Worm (Caenorhabditis elegans) whole organism, midembryonic: ENCODE data around the gene grl-7.
A peak's percentile ranks its signal among the peaks of the same experiment; 100 is the strongest.

Experiments
- T22C8.4 ChIP-seq: fragments of 200-800 bp; sonication (Bioruptor generic); IDR thresholded peaks from 2 replicates; pipeline ENCODE4 v1.3.6; 2022; ENCODE audit warnings: missing genetic modification characterization, missing compliant biosample characterization
- cog-1 ChIP-seq: sonication (generic microtip); optimal IDR thresholded peaks from 2 replicates; lab custom pipeline; 2016; ENCODE audit warnings: missing genetic modification characterization, missing compliant biosample characterization
- flt-1 ChIP-seq: fragments of 200-800 bp; sonication (Bioruptor generic); IDR thresholded peaks from 2 replicates; pipeline ENCODE4 v1.3.6; 2022; ENCODE audit warnings: missing genetic modification characterization, missing compliant biosample characterization
- klf-2 ChIP-seq: fragments of 200-800 bp; sonication (Bioruptor generic); conservative IDR thresholded peaks from 2 replicates; pipeline ENCODE4 v1.3.6; 2022; ENCODE audit warnings: missing genetic modification reagents, missing genetic modification characterization, missing compliant biosample characterization
- med-1 ChIP-seq: sonication (generic microtip); optimal IDR thresholded peaks from 2 replicates; lab custom pipeline; 2017; ENCODE audit warnings: missing genetic modification characterization, mild to moderate bottlenecking, missing compliant biosample characterization, antibody characterized with exemption, missing genetic modification reagents; ENCODE audit not compliant: insufficient read depth
- ref-1 ChIP-seq: fragments of 200-800 bp; sonication (Bioruptor generic); conservative IDR thresholded peaks from 2 replicates; pipeline ENCODE4 v1.3.6; 2022; ENCODE audit warnings: missing genetic modification reagents, missing genetic modification characterization, missing compliant biosample characterization
- tab-1 ChIP-seq: fragments of 200-800 bp; sonication (Bioruptor generic); IDR thresholded peaks from 2 replicates; pipeline ENCODE4 v1.3.6; 2022; ENCODE audit warnings: missing genetic modification characterization, missing compliant biosample characterization
- ztf-23 ChIP-seq: fragments of 200-800 bp; sonication (Bioruptor generic); IDR thresholded peaks from 2 replicates; pipeline ENCODE4 v1.3.6; 2022; ENCODE audit warnings: missing genetic modification reagents, missing genetic modification characterization, missing compliant biosample characterization
- ztf-29 ChIP-seq: fragments of 200-800 bp; sonication (Bioruptor generic); IDR thresholded peaks from 2 replicates; pipeline ENCODE4 v1.3.6; 2022; ENCODE audit warnings: missing genetic modification reagents, missing genetic modification characterization, missing compliant biosample characterization

Gene grl-7

DNA sequence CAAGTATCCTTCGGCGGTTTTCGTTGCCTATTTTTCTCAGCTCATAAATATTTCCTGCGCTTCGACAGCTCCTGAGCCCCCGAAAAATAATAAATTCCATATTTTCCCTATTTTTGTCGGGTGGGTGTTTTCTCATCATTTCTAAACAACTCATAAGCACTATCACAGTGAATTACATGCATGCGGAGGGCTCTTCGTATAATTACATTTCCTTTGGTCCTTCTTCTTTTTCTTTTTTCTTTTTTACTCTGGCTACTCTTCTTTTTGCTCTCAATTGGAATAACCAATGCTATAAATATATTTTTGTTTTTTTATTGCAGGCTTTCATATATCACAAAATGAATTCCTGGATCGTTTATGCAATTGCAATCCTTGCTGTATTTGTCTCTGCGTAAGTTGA, 4.9 kb downstream of the grl-7 start, which contains the start of gene T02E9.5:
Gene T02E9.5, plus strand, starts transcription at position 321 of the 400 bp plus-strand sequence.
- TF ChIP-seq ztf-29 (no peak), klf-2 (GFP tag; lab: Robert Waterston, UW) (no peak), tab-1 (no peak), cog-1 (no peak), flt-1 (GFP tag; lab: Robert Waterston, UW) (no peak), T22C8.4 (no peak), ref-1 (GFP tag; lab: Robert Waterston, UW) (no peak), med-1 (GFP tag; lab: Kevin White, UChicago) (no peak), ztf-23 (no peak)

- peak; percentile 62; the same call in 1 of the 2 replicates for TF ChIP-seq klf-2 (GFP tag; lab: Robert Waterston, UW)
- TF ChIP-seq ref-1 (GFP tag; lab: Robert Waterston, UW): no peak
These were observed 5.6 kb downstream of the grl-7 start for ce11 chrV:11341130-11341675.

- TF ChIP-seq klf-2 (GFP tag; lab: Robert Waterston, UW): no peak
- no peak for TF ChIP-seq flt-1 (GFP tag; lab: Robert Waterston, UW)
- TF ChIP-seq cog-1: no peak
- no peak for TF ChIP-seq ztf-23
- no peak for TF ChIP-seq med-1 (GFP tag; lab: Kevin White, UChicago)
- TF ChIP-seq ref-1 (GFP tag; lab: Robert Waterston, UW): no peak
- TF ChIP-seq T22C8.4: no peak
- TF ChIP-seq tab-1: no peak
- TF ChIP-seq ztf-29: no peak
These were observed 9.9 kb downstream of the grl-7 start for ce11 chrV:11336877-11337276.

DNA sequence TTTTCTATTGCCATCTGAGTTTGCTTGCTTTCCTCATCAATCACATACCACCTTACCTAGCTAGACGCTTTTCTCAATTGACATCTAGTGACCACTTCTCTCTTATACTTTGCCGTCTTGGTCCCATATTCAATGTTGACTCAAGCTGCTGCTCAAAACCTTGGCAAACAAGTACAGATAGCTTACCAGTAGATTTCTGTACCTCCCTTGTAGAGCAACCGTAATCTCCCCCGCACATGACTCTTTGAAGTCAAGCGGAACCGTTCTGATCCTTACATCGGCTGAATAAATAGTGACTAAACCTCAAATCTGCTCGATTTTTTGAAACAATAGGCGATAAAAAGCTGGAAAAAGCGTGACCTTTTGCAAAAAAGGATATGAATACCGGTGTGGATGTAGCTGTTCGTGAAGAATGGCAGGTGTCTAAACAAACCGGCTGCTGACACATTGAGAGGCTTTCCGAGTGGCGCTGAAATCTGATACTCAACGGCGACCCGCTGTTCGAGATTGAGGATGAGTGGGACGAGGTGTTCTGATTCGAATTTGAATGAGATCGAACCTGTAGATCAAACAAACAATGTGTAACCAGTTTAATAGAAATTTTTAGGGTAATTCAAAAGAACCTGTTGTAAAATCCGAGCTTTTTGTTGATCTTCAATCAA, 10.9 kb downstream of the grl-7 start:
- no peak for TF ChIP-seq flt-1 (GFP tag; lab: Robert Waterston, UW)
- TF ChIP-seq klf-2 (GFP tag; lab: Robert Waterston, UW): no peak
- no peak for TF ChIP-seq med-1 (GFP tag; lab: Kevin White, UChicago)
- no peak for TF ChIP-seq T22C8.4
- TF ChIP-seq ztf-23: no peak
- no peak for TF ChIP-seq ref-1 (GFP tag; lab: Robert Waterston, UW)
- no peak for TF ChIP-seq tab-1
- TF ChIP-seq ztf-29: no peak
- no peak for TF ChIP-seq cog-1

DNA sequence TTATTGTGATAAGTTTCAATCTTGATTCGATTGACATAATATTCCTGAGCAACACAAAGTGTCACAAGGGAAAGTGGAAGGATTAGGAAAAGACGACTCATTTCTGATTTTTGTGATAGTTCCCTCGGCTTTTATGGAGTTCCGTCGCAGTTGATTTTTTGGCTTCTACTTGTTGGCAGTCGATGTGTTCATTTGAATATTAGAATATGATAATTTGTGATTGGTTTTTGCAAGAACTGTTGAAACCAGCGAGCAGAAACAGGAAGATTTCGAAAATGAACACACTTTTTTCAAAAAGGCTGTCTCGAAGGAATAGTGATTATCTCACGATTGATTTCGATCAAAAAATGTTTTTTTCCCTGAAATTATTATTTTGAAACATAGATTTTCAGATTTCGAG, 12.6 kb downstream of the grl-7 start, which contains the start of gene T02E9.6:
Gene T02E9.6, minus strand, starts transcription at position 101 of the 400 bp plus-strand sequence.
- TF ChIP-seq cog-1: no peak
- no peak for TF ChIP-seq med-1 (GFP tag; lab: Kevin White, UChicago)
- TF ChIP-seq flt-1 (GFP tag; lab: Robert Waterston, UW): no peak
- TF ChIP-seq ref-1 (GFP tag; lab: Robert Waterston, UW): no peak

DNA sequence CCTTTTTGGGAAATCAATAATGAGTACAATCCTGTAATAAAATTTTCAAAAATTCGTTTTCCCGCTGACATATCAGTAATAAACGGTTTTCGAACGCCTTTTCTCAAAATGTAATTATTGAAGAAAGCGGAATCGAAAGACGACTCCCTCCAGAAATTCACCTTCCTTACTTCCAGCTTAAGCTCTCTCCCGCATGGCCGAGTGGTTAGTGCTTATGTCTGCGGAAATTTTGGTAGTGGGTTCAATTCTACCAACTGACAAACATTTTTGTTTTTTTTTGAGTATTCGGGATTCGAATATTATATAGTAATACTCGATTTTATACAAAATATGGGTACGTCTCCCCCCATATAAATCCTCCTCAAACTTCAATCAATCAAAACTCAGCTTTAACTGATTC, 15.0 kb downstream of the grl-7 start:
- TF ChIP-seq T22C8.4 (peak; percentile 26; the same call in 1 of the 2 replicates), ztf-29 (0 out of 2 replicates have a peak, but pooled peaks have one; percentile 41)

DNA sequence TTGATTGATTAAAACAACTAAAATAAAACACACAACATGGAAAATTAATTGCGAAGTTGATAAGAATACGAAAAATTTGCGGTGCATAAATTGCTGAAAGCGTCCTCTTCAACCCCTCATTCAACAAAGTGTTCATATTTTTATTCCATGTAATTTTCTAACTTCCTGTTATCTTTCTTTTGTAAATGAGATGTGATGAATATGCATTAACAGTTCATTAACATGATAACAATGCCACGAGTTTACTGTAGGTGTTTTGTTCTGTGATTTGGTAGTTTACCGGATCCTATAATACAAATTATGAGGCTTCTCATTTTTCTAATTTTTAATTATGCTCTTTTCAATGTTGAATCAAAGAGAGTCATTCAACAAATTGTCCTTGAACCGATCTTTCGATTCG, 17.7 kb downstream of the grl-7 start, which contains the start of gene F47G9.6:
Gene F47G9.6, plus strand, starts transcription at position 301 of the 400 bp plus-strand sequence.
- TF ChIP-seq T22C8.4: no peak
- TF ChIP-seq flt-1 (GFP tag; lab: Robert Waterston, UW): no peak
- no peak for TF ChIP-seq ztf-23
- TF ChIP-seq cog-1: no peak
- TF ChIP-seq med-1 (GFP tag; lab: Kevin White, UChicago): no peak
- TF ChIP-seq tab-1: no peak
- TF ChIP-seq ref-1 (GFP tag; lab: Robert Waterston, UW): no peak
- no peak for TF ChIP-seq ztf-29
- no peak for TF ChIP-seq klf-2 (GFP tag; lab: Robert Waterston, UW)

DNA sequence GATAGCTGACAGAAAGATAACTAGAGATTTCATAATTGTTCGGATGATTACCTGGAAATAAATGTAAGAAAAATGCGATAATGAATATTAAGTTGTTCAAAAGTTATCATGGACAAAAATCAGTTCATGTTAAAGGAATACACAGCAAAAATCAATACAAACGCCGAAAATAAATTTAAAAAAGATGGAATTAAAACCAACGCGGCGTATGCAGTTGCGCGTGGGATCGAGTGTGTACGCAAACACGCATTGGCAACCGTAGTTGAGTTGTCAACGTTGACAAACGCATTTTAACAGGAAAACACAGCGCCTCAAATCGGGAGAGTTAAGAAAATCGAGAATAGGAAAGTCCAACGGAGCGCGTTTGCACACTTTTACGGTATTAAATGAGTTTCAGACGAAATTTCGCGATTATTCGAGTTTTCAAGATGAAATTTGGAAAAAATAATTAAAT, 19.9 kb downstream of the grl-7 start, which contains the start of gene tmed-10:
Gene tmed-10, minus strand, starts transcription at position 51 of the 454 bp plus-strand sequence.
- TF ChIP-seq flt-1 (GFP tag; lab: Robert Waterston, UW) (peak; percentile 55; the same call in 1 of the 2 replicates), ztf-23 (peak; percentile 63; the same call in 1 of the 2 replicates), klf-2 (GFP tag; lab: Robert Waterston, UW) (no peak), T22C8.4 (0 out of 2 replicates have a peak, but pooled peaks have one; percentile 25), ztf-29 (no peak)

- no peak for TF ChIP-seq T22C8.4
- no peak for TF ChIP-seq med-1 (GFP tag; lab: Kevin White, UChicago)
- TF ChIP-seq ztf-23: no peak
- no peak for TF ChIP-seq tab-1
These were observed 23.1 kb downstream of the grl-7 start, which contains the start of gene str-141 for ce11 chrV:11323720-11324119. Gene str-141, minus strand, starts transcription at chrV:11323820.

ce11 chrV:11321719-11322118, 25.1 kb downstream of the grl-7 start, which contains the start of gene F47G9.4:
Gene F47G9.4, minus strand, starts transcription at chrV:11321816.
- TF ChIP-seq med-1 (GFP tag; lab: Kevin White, UChicago) (no peak), klf-2 (GFP tag; lab: Robert Waterston, UW) (no peak), ztf-23 (no peak), cog-1 (no peak), tab-1 (no peak), T22C8.4 (no peak), flt-1 (GFP tag; lab: Robert Waterston, UW) (no peak), ztf-29 (no peak), ref-1 (GFP tag; lab: Robert Waterston, UW) (no peak)
